Worm (Caenorhabditis elegans): ENCODE data around the gene F38E1.3.

- TF ChIP-seq ceh-82 (tag; optimal IDR thresholded peaks at IDR 0.05) (no peak), Y116A8C.19 (tag; optimal IDR thresholded peaks at IDR 0.05; ENCODE audit: borderline replicate concordance) (no peak), jun-1 (tag; optimal IDR thresholded peaks at IDR 0.05) (no peak), ama-1 (optimal IDR thresholded peaks at IDR 0.05) (no peak), nhr-90 (tag; optimal IDR thresholded peaks at IDR 0.05; ENCODE audit: poor library complexity) (no peak), fkh-4 (tag; optimal IDR thresholded peaks at IDR 0.05; ENCODE audit: borderline replicate concordance) (no peak), blmp-1 (tag; optimal IDR thresholded peaks at IDR 0.05) (peak; percentile 18), lin-39 (tag; optimal IDR thresholded peaks at IDR 0.05) (no peak), egl-27 (tag; optimal IDR thresholded peaks at IDR 0.05) (no peak), snu-23 (GFP tag; optimal IDR thresholded peaks at IDR 0.05) (no peak), fkh-10 (GFP tag; optimal IDR thresholded peaks at IDR 0.05) (no peak), unc-86 (tag; optimal IDR thresholded peaks at IDR 0.05) (no peak), elt-3 (tag; optimal IDR thresholded peaks at IDR 0.05) (no peak)
These were observed 41.6 kb upstream of the F38E1.3 start, which contains the start of gene tmd-2 for ce11 chrV:8334360-8334759.

Measured in whole organism, L1 larva.